Fruit fly (Drosophila melanogaster) whole organism, wandering third instar larva: ENCODE data around the gene Gmap.

Experiments used
- HLH106 ChIP-seq: fragments of 200-800 bp; optimal IDR thresholded peaks from 3 replicates; lab custom pipeline; 2019; ENCODE audit warnings: missing biosample characterization, mild to moderate bottlenecking, missing genetic modification characterization, moderate library complexity
- brk ChIP-seq: fragments of 200-800 bp; sonication (Bioruptor generic); optimal IDR thresholded peaks from 2 replicates; lab custom pipeline; 2016; ENCODE audit warnings: missing biosample characterization, mild to moderate bottlenecking, missing genetic modification characterization
- foxo ChIP-seq, 2 experiments: fragments of 200-800 bp; sonication (Bioruptor generic); optimal IDR thresholded peaks; 2 replicates in 1 of 2; 3 replicates in 1 of 2; lab custom pipeline; 2016 to 2017; ENCODE audit warnings: missing biosample characterization in 2 of 2, missing genetic modification characterization in 2 of 2
- sage ChIP-seq: fragments of 200-800 bp; sonication (Bioruptor generic); optimal IDR thresholded peaks from 2 replicates; lab custom pipeline; 2016; ENCODE audit warnings: missing biosample characterization, mild to moderate bottlenecking, missing genetic modification characterization
- usp ChIP-seq: fragments of >200 bp; optimal IDR thresholded peaks from 2 replicates; lab custom pipeline; 2017; ENCODE audit warnings: missing biosample characterization, missing genetic modification characterization

DNA sequence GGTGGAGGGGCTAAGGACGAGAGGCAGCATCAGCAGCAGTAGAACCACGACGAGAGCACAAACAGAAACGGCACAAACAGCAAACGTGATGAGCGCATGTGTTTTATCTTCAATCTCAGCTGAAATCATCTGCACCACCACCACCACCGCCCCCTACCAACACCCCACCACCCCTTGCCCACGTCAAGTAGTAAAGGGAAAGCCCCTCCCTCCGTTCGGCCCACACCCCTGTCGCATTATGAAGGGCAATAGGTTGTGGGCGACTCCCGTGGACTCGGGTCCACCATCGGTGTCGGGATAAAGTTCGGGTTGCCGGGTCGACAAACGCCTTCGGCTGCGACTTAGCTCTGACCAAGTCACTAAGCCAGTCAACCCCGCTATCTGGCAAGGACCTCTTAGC lies 43.2 kb upstream of the Gmap start:
- TF ChIP-seq foxo (GFP tag; optimal IDR thresholded peaks at IDR 0.05; lab: Kevin White, UChicago), result no peak
- no peak for TF ChIP-seq HLH106 (tag; lab: Kevin White, UChicago)
- TF ChIP-seq usp (GFP tag; lab: Kevin White, UChicago), result no peak
- TF ChIP-seq sage (GFP tag; lab: Kevin White, UChicago), result no peak
- TF ChIP-seq brk (GFP tag; lab: Kevin White, UChicago), result no peak
